Fruit fly (Drosophila melanogaster) Kc167 (cell line): ENCODE results near the gene cl.

ENCODE experiments used
- Myc ChIP-seq: fragments of >200 bp; optimal IDR thresholded peaks from 2 replicates; lab custom pipeline; 2017; ENCODE audit warnings: missing external identifiers
- Sin3A ChIP-seq: fragments of >200 bp; optimal IDR thresholded peaks from 2 replicates; lab custom pipeline; 2018; ENCODE audit warnings: missing external identifiers
- h ChIP-seq: fragments of >200 bp; optimal IDR thresholded peaks from 3 replicates; lab custom pipeline; 2018; ENCODE audit warnings: missing external identifiers
- insv ChIP-seq: fragments of >200 bp; optimal IDR thresholded peaks from 3 replicates; lab custom pipeline; 2018; ENCODE audit warnings: missing external identifiers
- psq ChIP-seq: fragments of >200 bp; optimal IDR thresholded peaks from 2 replicates; lab custom pipeline; 2017; ENCODE audit warnings: missing external identifiers
- ttk ChIP-seq: sonication (Bioruptor generic); optimal IDR thresholded peaks from 2 replicates; lab custom pipeline; 2017; ENCODE audit warnings: missing external identifiers

dm6 chr2L:5492924-5493323, 27.0 kb upstream of the cl start:
- TF ChIP-seq h (lab: Kevin White, UChicago) = no peak
- no peak for TF ChIP-seq psq
- no peak for TF ChIP-seq ttk
- no peak for TF ChIP-seq insv (lab: Kevin White, UChicago)
- no peak for TF ChIP-seq Myc (lab: Kevin White, UChicago)
- TF ChIP-seq Sin3A (lab: Kevin White, UChicago) = no peak
